Worm (Caenorhabditis elegans) whole organism, young adult: Measurements from ENCODE around the gene E02C12.19.
"Not testable (repeated sequence)": the region's sequence is repeated elsewhere in the genome, so short reads cannot be mapped to it uniquely, and the experiment has no call there.

ENCODE experiments used
- F52B5.7 ChIP-seq: sonication (generic microtip); optimal IDR thresholded peaks from 2 replicates; lab custom pipeline; 2016; ENCODE audit warnings: mild to moderate bottlenecking, missing genetic modification characterization, missing compliant biosample characterization
- Y95B8A.8 ChIP-seq: fragments of 200-800 bp; sonication (Bioruptor generic); IDR thresholded peaks from 2 replicates; pipeline ENCODE4 v1.3.6; 2022; ENCODE audit warnings: missing genetic modification reagents, missing genetic modification characterization, missing compliant biosample characterization
- ama-1 ChIP-seq, 3 experiments: fragments of 150-350 bp in 1 of 3; sonication (generic microtip) in 2 of 3; optimal IDR thresholded peaks; 2 replicates each; lab custom pipeline; 2014 to 2018; ENCODE audit warnings: missing biosample characterization in 2 of 3, missing genetic modification characterization in 2 of 3, missing genetic modification reagents in 2 of 3

DNA sequence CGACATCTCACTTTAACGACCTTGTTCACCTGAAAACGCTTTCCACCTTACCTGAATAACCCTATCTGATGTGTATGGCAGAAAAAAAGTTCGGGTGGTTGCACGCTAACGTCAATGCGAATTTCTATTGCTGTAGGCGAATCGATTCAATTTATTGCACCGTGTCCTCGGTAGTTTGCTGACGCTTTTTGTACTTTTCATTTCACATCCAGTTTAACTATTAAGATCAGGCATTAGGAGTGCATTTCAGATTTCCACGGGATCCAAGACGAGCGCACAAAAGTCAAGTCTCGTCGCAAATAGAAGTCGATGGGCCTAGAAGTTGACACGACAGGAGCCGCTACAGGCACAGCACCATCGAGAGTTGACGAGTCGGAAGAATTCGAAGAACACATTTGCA lies 34.0 kb downstream of the E02C12.19 start:
- not testable (repeated sequence) for TF ChIP-seq ama-1 (optimal IDR thresholded peaks at IDR 0.05; lab: Kevin White, UChicago); ama-1 (GFP tag; optimal IDR thresholded peaks at IDR 0.05; lab: Kevin White, UChicago); F52B5.7 (tag; lab: Kevin White, UChicago)
- peak; percentile 93 for TF ChIP-seq Y95B8A.8 (GFP tag; lab: Robert Waterston, UW)
